Fruit fly (Drosophila melanogaster) whole organism, prepupa: ENCODE data around the gene CG43060.

Source experiments
- CG15336 ChIP-seq: fragments of 200-800 bp; sonication (Bioruptor generic); IDR thresholded peaks from 2 replicates; pipeline ENCODE4 v1.3.6; 2022; ENCODE audit warnings: missing biosample characterization, missing genetic modification characterization
- CG34406 ChIP-seq: fragments of 200-800 bp; sonication (Bioruptor generic); optimal IDR thresholded peaks from 3 replicates; lab custom pipeline; 2016; ENCODE audit warnings: missing biosample characterization, missing genetic modification characterization
- CG6854 ChIP-seq: fragments of 200-800 bp; sonication (Bioruptor generic); optimal IDR thresholded peaks from 2 replicates; lab custom pipeline; 2017; ENCODE audit warnings: missing biosample characterization, mild to moderate bottlenecking, missing genetic modification characterization
- Eip78C ChIP-seq: fragments of 200-800 bp; sonication (Bioruptor generic); peaks from one replicate; lab custom pipeline; 2016; ENCODE audit warnings: missing biosample characterization, missing genetic modification characterization
- Ets21C ChIP-seq: fragments of 200-800 bp; sonication (Bioruptor generic); optimal IDR thresholded peaks from 3 replicates; lab custom pipeline; 2016; ENCODE audit warnings: missing biosample characterization, missing genetic modification characterization
- Gug ChIP-seq: fragments of 200-800 bp; sonication (Bioruptor generic); IDR thresholded peaks from 2 replicates; pipeline ENCODE4 v1.3.6; 2022; ENCODE audit warnings: missing biosample characterization, missing genetic modification characterization
- Lpt ChIP-seq: fragments of 200-800 bp; sonication (Bioruptor generic); optimal IDR thresholded peaks from 3 replicates; lab custom pipeline; 2016; ENCODE audit warnings: missing biosample characterization, missing genetic modification characterization
- fd85E ChIP-seq: fragments of 200-800 bp; sonication (Bioruptor generic); optimal IDR thresholded peaks from 3 replicates; lab custom pipeline; 2016; ENCODE audit warnings: missing biosample characterization, missing genetic modification characterization
- pdm3 ChIP-seq: fragments of 200-800 bp; sonication (Bioruptor generic); optimal IDR thresholded peaks from 3 replicates; lab custom pipeline; 2016; ENCODE audit warnings: missing biosample characterization, missing genetic modification characterization

- TF ChIP-seq CG6854 (GFP tag; lab: Kevin White, UChicago) = no peak
- no peak for TF ChIP-seq Ets21C (GFP tag; lab: Kevin White, UChicago)
- no peak for TF ChIP-seq pdm3
- TF ChIP-seq CG34406 = no peak
- TF ChIP-seq fd85E (GFP tag; lab: Kevin White, UChicago) = no peak
- TF ChIP-seq Eip78C (GFP tag; lab: Kevin White, UChicago) = no peak
- TF ChIP-seq Gug = no peak
- no peak for TF ChIP-seq CG15336 (GFP tag; lab: Robert Waterston, UW)
- TF ChIP-seq Lpt = no peak
Observed at dm6 chr3R:8086952-8087351, 45.9 kb downstream of the CG43060 start, which contains the start of gene CG7910.
